Worm (Caenorhabditis elegans) whole organism, L2 larva: ENCODE data around the gene D2007.1.

Experiments
- ama-1 ChIP-seq: fragments of 150-350 bp; optimal IDR thresholded peaks from 2 replicates; lab custom pipeline; 2018; ENCODE audit warnings: inconsistent platforms
- blmp-1 ChIP-seq: sonication (generic microtip); optimal IDR thresholded peaks from 2 replicates; lab custom pipeline; 2017; ENCODE audit warnings: missing genetic modification characterization, mild to moderate bottlenecking, missing compliant biosample characterization, antibody characterized with exemption, moderate library complexity; ENCODE audit not compliant: insufficient read depth
- dmd-4 ChIP-seq: sonication (generic microtip); optimal IDR thresholded peaks from 2 replicates; lab custom pipeline; 2017; ENCODE audit warnings: missing biosample characterization, missing genetic modification characterization
- egl-27 ChIP-seq: sonication (generic microtip); optimal IDR thresholded peaks from 3 replicates; lab custom pipeline; 2017; ENCODE audit warnings: missing biosample characterization, missing genetic modification reagents, missing genetic modification characterization
- lin-13 ChIP-seq: fragments of 150-350 bp; optimal IDR thresholded peaks from 2 replicates; lab custom pipeline; 2014; ENCODE audit warnings: missing biosample characterization, missing genetic modification reagents, missing genetic modification characterization
- nhr-23 ChIP-seq: fragments of 150-350 bp; optimal IDR thresholded peaks from 2 replicates; lab custom pipeline; 2014; ENCODE audit warnings: missing biosample characterization, missing genetic modification reagents, missing genetic modification characterization
- skn-1 ChIP-seq: sonication (generic microtip); optimal IDR thresholded peaks from 2 replicates; lab custom pipeline; 2017; ENCODE audit warnings: missing biosample characterization, missing genetic modification characterization
- unc-39 ChIP-seq: fragments of 150-350 bp; optimal IDR thresholded peaks from 2 replicates; lab custom pipeline; 2014; ENCODE audit warnings: missing biosample characterization, missing genetic modification characterization
- ztf-4 ChIP-seq: fragments of 150-350 bp; optimal IDR thresholded peaks from 2 replicates; lab custom pipeline; 2014; ENCODE audit warnings: missing biosample characterization, missing genetic modification characterization

- TF ChIP-seq unc-39 (tag; lab: Kevin White, UChicago) (no peak), blmp-1 (tag; lab: Kevin White, UChicago) (no peak), nhr-23 (tag; lab: Kevin White, UChicago) (no peak), ama-1 (lab: Kevin White, UChicago) (no peak), dmd-4 (tag; lab: Kevin White, UChicago) (no peak), egl-27 (tag; lab: Kevin White, UChicago) (no peak), ztf-4 (tag; lab: Kevin White, UChicago) (no peak), lin-13 (GFP tag; lab: Kevin White, UChicago) (no peak), skn-1 (no peak)
Measured at ce11 chrIII:8202754-8203153, 47.5 kb downstream of the D2007.1 start, which contains the start of gene snb-5.
